Worm (Caenorhabditis elegans): ENCODE measurements around the gene atg-9.

DNA sequence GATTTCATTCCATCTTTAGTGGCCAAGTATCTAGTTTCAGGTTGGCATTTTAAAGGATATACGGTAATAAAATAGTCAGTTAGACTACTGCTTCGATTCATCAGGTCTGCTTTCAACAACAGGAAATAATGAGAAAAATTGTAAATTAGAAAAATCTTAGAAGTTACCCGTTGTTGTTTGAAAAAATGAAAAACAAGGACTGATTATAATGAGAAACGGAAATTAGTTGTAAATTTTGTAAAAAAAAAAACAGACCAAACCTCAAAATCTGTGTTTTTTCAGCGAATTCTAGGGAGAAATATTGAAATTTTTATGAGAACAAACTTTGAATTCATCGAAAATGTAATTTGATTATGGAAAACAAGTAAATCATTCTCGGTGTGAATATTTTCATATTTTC lies 53.8 kb downstream of the atg-9 start, which contains the start of gene srh-62:
- TF ChIP-seq dao-5 (tag; optimal IDR thresholded peaks at IDR 0.05) (no peak), him-1 (tag; optimal IDR thresholded peaks at IDR 0.05) (no peak), W03F9.2 (tag; optimal IDR thresholded peaks at IDR 0.05) (no peak)
